Worm (Caenorhabditis elegans) whole organism, L4 larva: Measurements from ENCODE around the gene smc-4.

Experiments
- R02D3.7 ChIP-seq: fragments of 150-350 bp; sonication (generic microtip); optimal IDR thresholded peaks from 3 replicates; lab custom pipeline; 2014; ENCODE audit warnings: missing biosample characterization, missing genetic modification characterization
- Y105C5A.15 ChIP-seq: fragments of 200-800 bp; sonication (Bioruptor generic); IDR thresholded peaks from 2 replicates; pipeline ENCODE4 v1.3.6; 2022; ENCODE audit warnings: missing genetic modification characterization, missing compliant biosample characterization
- Y75B8A.6 ChIP-seq: fragments of 200-800 bp; sonication (Bioruptor generic); IDR thresholded peaks from 2 replicates; pipeline ENCODE4 v1.3.6; 2022; ENCODE audit warnings: missing genetic modification reagents, missing genetic modification characterization, missing compliant biosample characterization
- ZK337.2 ChIP-seq: fragments of 200-800 bp; sonication (Bioruptor generic); IDR thresholded peaks from 2 replicates; pipeline ENCODE4 v1.3.6; 2022; ENCODE audit warnings: missing genetic modification reagents, missing genetic modification characterization, missing compliant biosample characterization
- arid-1 ChIP-seq: fragments of 200-800 bp; sonication (Bioruptor generic); conservative IDR thresholded peaks from 2 replicates; pipeline ENCODE4 v1.3.6; 2022; ENCODE audit warnings: missing genetic modification reagents, missing genetic modification characterization, missing compliant biosample characterization
- attf-4 ChIP-seq: sonication (generic microtip); optimal IDR thresholded peaks from 3 replicates; lab custom pipeline; 2017; ENCODE audit warnings: missing biosample characterization, missing genetic modification characterization
- ceh-28 ChIP-seq: fragments of 150-350 bp; optimal IDR thresholded peaks from 2 replicates; lab custom pipeline; 2014; ENCODE audit warnings: missing biosample characterization, missing genetic modification reagents, missing genetic modification characterization
- ceh-32 ChIP-seq: sonication (generic microtip); optimal IDR thresholded peaks from 2 replicates; lab custom pipeline; 2016; ENCODE audit warnings: mild to moderate bottlenecking, missing genetic modification characterization, missing compliant biosample characterization; ENCODE audit not compliant: poor library complexity
- ceh-62 ChIP-seq: sonication (generic microtip); optimal IDR thresholded peaks from 2 replicates; lab custom pipeline; 2017; ENCODE audit warnings: missing biosample characterization, missing genetic modification characterization
- ces-1 ChIP-seq: fragments of 150-350 bp; sonication (generic microtip); optimal IDR thresholded peaks from 4 replicates; lab custom pipeline; 2014; ENCODE audit warnings: missing biosample characterization, missing genetic modification reagents, missing genetic modification characterization
- daf-16 ChIP-seq, 3 experiments: sonication (generic microtip); optimal IDR thresholded peaks; 2 replicates each; lab custom pipeline; 2016 to 2017; ENCODE audit warnings: missing genetic modification characterization in 3 of 3, missing genetic modification reagents in 3 of 3, mild to moderate bottlenecking in 2 of 3, missing compliant biosample characterization in 2 of 3, missing biosample characterization in 1 of 3, moderate library complexity in 1 of 3
- daf-8 ChIP-seq: fragments of 200-800 bp; sonication (Bioruptor generic); IDR thresholded peaks from 2 replicates; pipeline ENCODE4 v1.3.6; 2022; ENCODE audit warnings: missing genetic modification characterization, missing compliant biosample characterization
- dmd-8 ChIP-seq: fragments of 200-800 bp; sonication (Bioruptor generic); IDR thresholded peaks from 2 replicates; pipeline ENCODE4 v1.3.6; 2022; ENCODE audit warnings: missing genetic modification characterization, missing compliant biosample characterization
- dmd-9 ChIP-seq: fragments of 200-800 bp; sonication (Bioruptor generic); IDR thresholded peaks from 2 replicates; pipeline ENCODE4 v1.3.6; 2022; ENCODE audit warnings: missing genetic modification reagents, missing genetic modification characterization, missing compliant biosample characterization
- dpl-1 ChIP-seq: fragments of 150-350 bp; optimal IDR thresholded peaks from 2 replicates; lab custom pipeline; 2014; ENCODE audit warnings: missing biosample characterization, missing genetic modification reagents, missing genetic modification characterization
- egl-27 ChIP-seq: sonication (generic microtip); optimal IDR thresholded peaks from 3 replicates; lab custom pipeline; 2017; ENCODE audit warnings: missing biosample characterization, missing genetic modification reagents, missing genetic modification characterization
- egl-43 ChIP-seq: fragments of 200-800 bp; sonication (Bioruptor generic); IDR thresholded peaks from 2 replicates; pipeline ENCODE4 v1.3.6; 2022; ENCODE audit warnings: missing genetic modification reagents, missing genetic modification characterization, missing compliant biosample characterization
- fos-1 ChIP-seq: fragments of 150-350 bp; optimal IDR thresholded peaks from 2 replicates; lab custom pipeline; 2014; ENCODE audit warnings: missing biosample characterization, missing genetic modification characterization
- hlh-30 ChIP-seq: sonication (generic microtip); optimal IDR thresholded peaks from 2 replicates; lab custom pipeline; 2017; ENCODE audit warnings: antibody characterized with exemption, mild to moderate bottlenecking, missing genetic modification characterization, missing compliant biosample characterization; ENCODE audit not compliant: insufficient read depth
- lim-7 ChIP-seq: fragments of 200-800 bp; sonication (Bioruptor generic); IDR thresholded peaks from 2 replicates; pipeline ENCODE4 v1.3.6; 2022; ENCODE audit warnings: missing genetic modification characterization, missing compliant biosample characterization
- lin-38 ChIP-seq: fragments of 200-800 bp; sonication (Bioruptor generic); IDR thresholded peaks from 2 replicates; pipeline ENCODE4 v1.3.6; 2022; ENCODE audit warnings: missing genetic modification reagents, missing genetic modification characterization, missing compliant biosample characterization
- lin-39 ChIP-seq: fragments of 150-350 bp; optimal IDR thresholded peaks from 2 replicates; lab custom pipeline; 2014; ENCODE audit warnings: missing biosample characterization, missing genetic modification reagents, missing genetic modification characterization
- madf-9 ChIP-seq: fragments of 200-800 bp; sonication (Bioruptor generic); conservative IDR thresholded peaks from 2 replicates; pipeline ENCODE4 v1.3.6; 2022; ENCODE audit warnings: missing genetic modification reagents, missing genetic modification characterization, missing compliant biosample characterization
- nhr-111 ChIP-seq: fragments of 200-800 bp; sonication (Bioruptor generic); optimal IDR thresholded peaks from 2 replicates; lab custom pipeline; 2018; ENCODE audit warnings: mild to moderate bottlenecking, missing genetic modification characterization, missing compliant biosample characterization
- nhr-76 ChIP-seq: fragments of 150-350 bp; optimal IDR thresholded peaks from 2 replicates; lab custom pipeline; 2014; ENCODE audit warnings: missing biosample characterization, missing genetic modification characterization
- rbr-2 ChIP-seq: sonication (generic microtip); optimal IDR thresholded peaks from 2 replicates; lab custom pipeline; 2016; ENCODE audit warnings: missing genotype, missing genetic modification characterization, missing compliant biosample characterization
- sdz-12 ChIP-seq: fragments of 200-800 bp; sonication (Bioruptor generic); optimal IDR thresholded peaks from 2 replicates; lab custom pipeline; 2018; ENCODE audit warnings: mild to moderate bottlenecking, missing genetic modification characterization, missing compliant biosample characterization
- snpc-1.2 ChIP-seq: fragments of 200-800 bp; sonication (Bioruptor generic); IDR thresholded peaks from 2 replicates; pipeline ENCODE4 v1.3.6; 2022; ENCODE audit warnings: missing genetic modification reagents, missing genetic modification characterization, missing compliant biosample characterization
- unc-130 ChIP-seq: sonication (generic microtip); optimal IDR thresholded peaks from 2 replicates; lab custom pipeline; 2016; ENCODE audit warnings: missing genetic modification reagents, missing genetic modification characterization, missing compliant biosample characterization
- unc-39 ChIP-seq: sonication (generic microtip); optimal IDR thresholded peaks from 2 replicates; lab custom pipeline; 2017; ENCODE audit warnings: missing biosample characterization, missing genetic modification characterization
- unc-62 ChIP-seq, 3 experiments: fragments of 150-350 bp in 1 of 3; sonication (generic microtip); optimal IDR thresholded peaks in 2 of 3; peaks in 1 of 3; 1 replicate in 1 of 3; 2 replicates in 2 of 3; lab custom pipeline; 2014 to 2017; ENCODE audit warnings: missing biosample characterization in 3 of 3, missing genetic modification characterization in 3 of 3, missing genetic modification reagents in 3 of 3, missing genotype in 1 of 3
- zag-1 ChIP-seq: fragments of 150-350 bp; optimal IDR thresholded peaks from 2 replicates; lab custom pipeline; 2014; ENCODE audit warnings: missing biosample characterization, missing genetic modification characterization
- zfp-2 ChIP-seq: sonication (generic microtip); optimal IDR thresholded peaks from 2 replicates; lab custom pipeline; 2016; ENCODE audit warnings: mild to moderate bottlenecking, missing genetic modification characterization, missing compliant biosample characterization
- zip-2 ChIP-seq: fragments of 150-350 bp; optimal IDR thresholded peaks from 2 replicates; lab custom pipeline; 2014; ENCODE audit warnings: missing biosample characterization, missing genetic modification characterization
- ztf-7 ChIP-seq: fragments of 150-350 bp; optimal IDR thresholded peaks from 2 replicates; lab custom pipeline; 2014; ENCODE audit warnings: missing biosample characterization, missing genetic modification characterization

Gene smc-4

DNA sequence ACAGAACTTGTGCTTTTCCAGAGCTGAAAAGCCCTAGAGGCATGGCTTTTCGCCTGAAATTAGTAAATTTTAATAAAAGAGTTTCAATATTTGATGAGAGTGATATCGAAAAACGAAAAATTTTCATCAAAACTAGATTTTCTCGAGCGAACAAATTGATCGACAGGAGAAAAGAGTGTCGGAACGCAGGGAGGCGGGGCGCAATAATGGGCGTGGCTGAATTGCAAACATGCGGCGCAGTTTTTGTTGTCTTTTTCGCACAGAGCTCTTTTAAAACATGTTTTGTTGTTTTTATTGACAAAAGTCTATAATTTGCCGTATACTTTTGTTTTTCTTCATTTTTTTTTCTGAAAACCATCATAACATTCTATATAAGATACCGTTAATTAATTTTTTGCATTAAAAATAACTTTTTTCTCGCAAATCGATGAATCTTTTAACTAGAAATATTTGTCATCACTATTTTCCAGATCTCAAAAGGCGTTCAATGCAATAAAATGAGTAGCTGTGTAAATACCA, 8.9 kb upstream of the smc-4 start, which contains the start of the genes sel-5 and wdr-48 (continued):
- TF ChIP-seq zip-2 (tag; lab: Kevin White, UChicago) (no peak), Y75B8A.6 (GFP tag; lab: Robert Waterston, UW) (no peak), rbr-2 (peak; percentile 5), nhr-76 (tag; lab: Kevin White, UChicago) (no peak), ces-1 (no peak), madf-9 (GFP tag; lab: Robert Waterston, UW) (no peak), lim-7 (GFP tag; lab: Robert Waterston, UW) (no peak), Y105C5A.15 (no peak), fos-1 (no peak), sdz-12 (no peak), egl-27 (tag; lab: Kevin White, UChicago) (no peak), egl-43 (GFP tag; lab: Robert Waterston, UW) (no peak), unc-39 (tag; lab: Kevin White, UChicago) (no peak), dpl-1 (GFP tag; lab: Kevin White, UChicago) (peak; percentile 47), attf-4 (tag; lab: Kevin White, UChicago) (no peak), hlh-30 (tag; lab: Kevin White, UChicago) (peak; percentile 28), ZK337.2 (GFP tag; lab: Robert Waterston, UW) (no peak), unc-62 (GFP tag; optimal IDR thresholded peaks at IDR 0.05 in 1 of 2; lab: Kevin White, UChicago) (no peak), unc-62 (tag; optimal IDR thresholded peaks at IDR 0.05; lab: Kevin White, UChicago) (no peak)

ce11 chrIII:4581495-4581894, 5.8 kb upstream of the smc-4 start, which contains the start of gene F35G12.12:
Gene F35G12.12, plus strand, starts transcription at chrIII:4581795.
- TF ChIP-seq lin-38 (GFP tag; lab: Robert Waterston, UW), result no peak
- no peak for TF ChIP-seq dmd-8 (GFP tag; lab: Robert Waterston, UW)
- TF ChIP-seq ceh-32 (tag; lab: Kevin White, UChicago), result no peak
- no peak for TF ChIP-seq dmd-9 (GFP tag; lab: Robert Waterston, UW)
- TF ChIP-seq ztf-7, result no peak
- TF ChIP-seq ceh-28 (tag; lab: Kevin White, UChicago), result no peak
- TF ChIP-seq daf-8 (GFP tag; lab: Robert Waterston, UW), result no peak

DNA sequence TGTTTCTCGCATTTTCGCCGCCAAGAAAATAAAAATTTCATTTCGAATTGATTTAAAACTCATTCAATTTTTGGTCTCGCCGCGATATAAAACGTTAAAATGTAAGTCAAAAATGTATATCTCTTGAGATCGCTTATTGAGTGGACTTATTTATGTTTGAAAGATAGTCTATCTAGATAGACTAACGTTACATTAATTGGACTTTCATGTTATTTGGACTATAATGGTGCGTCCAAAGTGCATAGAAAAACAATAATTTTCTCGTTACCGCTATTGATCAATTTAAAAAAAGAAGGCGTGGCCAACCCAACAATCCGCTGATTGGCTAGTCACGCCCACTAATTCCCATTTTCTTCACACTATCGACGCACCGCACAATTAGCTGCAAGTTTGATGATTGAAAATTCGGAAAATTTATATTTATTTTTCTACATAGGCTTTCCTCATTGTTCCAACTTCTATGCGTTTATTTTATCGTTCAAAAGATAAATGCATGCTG, 3.2 kb upstream of the smc-4 start, which contains the start of gene F35G12.5:
TSS of gene F35G12.5 (plus strand) at position 51 of the 499 bp plus-strand sequence.
- TF ChIP-seq ceh-62 (tag; lab: Kevin White, UChicago), result no peak

DNA sequence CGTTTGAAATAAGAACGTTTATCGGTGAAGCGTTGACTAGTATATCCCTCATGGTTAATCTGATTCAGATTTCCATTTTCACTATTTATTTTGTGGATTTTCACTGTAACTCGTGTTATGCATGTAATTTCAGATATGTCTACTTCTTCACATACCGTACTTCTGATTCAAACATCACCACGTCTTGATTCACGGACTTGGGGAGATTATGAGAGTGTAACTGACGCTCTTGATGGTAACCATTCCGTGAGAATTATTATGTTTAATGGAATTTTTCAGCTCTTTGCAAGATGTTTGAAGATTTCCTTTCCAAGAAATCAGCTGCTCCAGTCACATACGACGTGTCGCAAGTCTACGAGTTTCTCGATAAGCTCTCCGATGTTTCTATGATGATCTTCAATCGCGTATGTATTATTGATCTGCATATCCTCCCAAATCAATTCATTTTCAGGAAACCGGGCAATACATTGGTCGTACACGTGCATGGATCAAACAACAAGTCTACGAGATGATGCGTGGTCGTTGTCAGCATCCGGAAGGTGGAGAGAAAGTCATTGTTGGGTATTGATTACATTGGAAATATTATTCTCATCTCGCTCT, 5.9 kb downstream of the smc-4 start, which contains the start of gene erh-2:
TSS of gene erh-2 (plus strand) at position 134 of the 600 bp plus-strand sequence.
- TF ChIP-seq Y105C5A.15 (0 out of 2 replicates have a peak, but pooled peaks have one; percentile 29), nhr-111 (GFP tag; lab: Kevin White, UChicago) (no peak), lin-39 (tag; lab: Kevin White, UChicago) (no peak), unc-62 (GFP tag; optimal IDR thresholded peaks at IDR 0.05 in 1 of 2; lab: Kevin White, UChicago) (peak in 1 of 2 experiments; percentile 74), unc-62 (tag; optimal IDR thresholded peaks at IDR 0.05; lab: Kevin White, UChicago) (no peak)

DNA sequence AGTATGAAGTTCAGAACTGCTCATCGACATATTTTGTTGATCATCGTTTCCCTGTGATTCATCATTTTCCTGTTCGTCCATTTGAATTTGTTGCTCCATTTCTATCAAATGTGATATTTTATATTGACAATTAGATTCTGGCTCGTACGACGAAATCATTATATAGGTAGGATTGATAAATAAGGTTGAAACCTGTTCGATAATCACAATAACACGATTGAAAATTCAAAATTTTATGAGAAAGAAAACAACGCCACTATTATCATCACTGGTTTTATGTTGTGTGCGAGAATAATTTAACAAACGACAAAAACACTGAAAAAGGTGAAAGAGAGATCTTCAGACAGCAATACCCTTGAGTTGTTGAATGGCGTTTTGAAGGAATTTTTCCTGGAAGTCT, 7.0 kb downstream of the smc-4 start, which contains the start of gene apc-11:
TSS of gene apc-11 (minus strand) at position 101 of the 400 bp plus-strand sequence.
- TF ChIP-seq zag-1 (tag; lab: Kevin White, UChicago), result no peak
- no peak for TF ChIP-seq R02D3.7
- TF ChIP-seq madf-9 (GFP tag; lab: Robert Waterston, UW), result no peak
- TF ChIP-seq daf-16 (GFP tag; optimal IDR thresholded peaks at IDR 0.05; lab: Kevin White, UChicago), result no peak
- TF ChIP-seq daf-16 (tag; optimal IDR thresholded peaks at IDR 0.05; lab: Kevin White, UChicago), result no peak
- TF ChIP-seq unc-130 (GFP tag; lab: Kevin White, UChicago), result no peak
- no peak for TF ChIP-seq zfp-2 (tag; lab: Kevin White, UChicago)
- TF ChIP-seq snpc-1.2 (GFP tag; lab: Robert Waterston, UW), result no peak
- TF ChIP-seq arid-1 (GFP tag; lab: Robert Waterston, UW), result no peak
